Fruit fly (Drosophila melanogaster) whole organism, embryonic: ENCODE results near the gene alphaTub84B.

ENCODE experiments used
- Atf-2 ChIP-seq: fragments of 200-800 bp; sonication (Bioruptor generic); optimal IDR thresholded peaks from 2 replicates; lab custom pipeline; 2016; ENCODE audit warnings: missing biosample characterization, missing genetic modification characterization
- CG1024 ChIP-seq: fragments of 200-800 bp; sonication (Bioruptor generic); IDR thresholded peaks from 2 replicates; pipeline ENCODE4 v1.3.6; 2022; ENCODE audit warnings: missing biosample characterization, missing genetic modification characterization
- CG11093 ChIP-seq: fragments of 200-800 bp; sonication (Bioruptor generic); IDR thresholded peaks from 3 replicates; pipeline ENCODE4 v1.3.6; 2022; ENCODE audit warnings: missing biosample characterization, missing genetic modification characterization
- CG1603 ChIP-seq: fragments of 200-800 bp; sonication (Bioruptor generic); optimal IDR thresholded peaks from 2 replicates; lab custom pipeline; 2019; ENCODE audit warnings: missing biosample characterization, mild to moderate bottlenecking, missing genetic modification characterization, moderate library complexity
- CG17186 ChIP-seq: fragments of 200-800 bp; sonication (Bioruptor generic); optimal IDR thresholded peaks from 3 replicates; lab custom pipeline; 2017; ENCODE audit warnings: missing biosample characterization, missing genetic modification reagents, missing genetic modification characterization
- CG17802 ChIP-seq: fragments of 200-800 bp; sonication (Bioruptor generic); optimal IDR thresholded peaks from 2 replicates; lab custom pipeline; 2018; ENCODE audit warnings: missing biosample characterization, mild to moderate bottlenecking, missing genetic modification characterization, moderate library complexity
- CG1792 ChIP-seq: fragments of 200-800 bp; sonication (Bioruptor generic); optimal IDR thresholded peaks from 2 replicates; lab custom pipeline; 2016; ENCODE audit warnings: missing biosample characterization, missing genetic modification characterization
- CG18599 ChIP-seq: fragments of 200-800 bp; sonication (Bioruptor generic); optimal IDR thresholded peaks from 3 replicates; lab custom pipeline; 2017; ENCODE audit warnings: missing biosample characterization, missing genetic modification characterization, mild to moderate bottlenecking, moderate library complexity, missing genetic modification reagents
- CG2116 ChIP-seq: fragments of 200-800 bp; sonication (Bioruptor generic); optimal IDR thresholded peaks from 3 replicates; lab custom pipeline; 2018; ENCODE audit warnings: missing biosample characterization, mild to moderate bottlenecking, missing genetic modification characterization
- CG2202 ChIP-seq: fragments of 200-800 bp; sonication (Bioruptor generic); optimal IDR thresholded peaks from 2 replicates; lab custom pipeline; 2018; ENCODE audit warnings: missing biosample characterization, mild to moderate bottlenecking, missing genetic modification characterization
- CG2678 ChIP-seq: fragments of 200-800 bp; sonication (Bioruptor generic); optimal IDR thresholded peaks from 3 replicates; lab custom pipeline; 2019; ENCODE audit warnings: missing biosample characterization, mild to moderate bottlenecking, missing genetic modification characterization, moderate library complexity
- CG32772 ChIP-seq: fragments of 200-800 bp; sonication (Bioruptor generic); IDR thresholded peaks from 2 replicates; pipeline ENCODE4 v1.3.6; 2022; ENCODE audit warnings: missing biosample characterization, missing genetic modification characterization
- CG3995 ChIP-seq: fragments of 200-800 bp; sonication (Bioruptor generic); optimal IDR thresholded peaks from 3 replicates; lab custom pipeline; 2016; ENCODE audit warnings: missing biosample characterization, missing genetic modification characterization
- CG4360 ChIP-seq: fragments of 200-800 bp; sonication (Bioruptor generic); IDR thresholded peaks from 2 replicates; pipeline ENCODE4 v1.3.6; 2022; ENCODE audit warnings: missing biosample characterization, missing genetic modification characterization
- CG4707 ChIP-seq: fragments of 200-800 bp; sonication (Bioruptor generic); optimal IDR thresholded peaks from 2 replicates; lab custom pipeline; 2018; ENCODE audit warnings: missing biosample characterization, mild to moderate bottlenecking, missing genetic modification characterization, moderate library complexity
- CG6765 ChIP-seq: fragments of 200-800 bp; sonication (Bioruptor generic); optimal IDR thresholded peaks from 3 replicates; lab custom pipeline; 2017; ENCODE audit warnings: missing biosample characterization, mild to moderate bottlenecking, missing genetic modification characterization
- CG8290 ChIP-seq, 3 experiments: fragments of 200-800 bp; sonication (Bioruptor generic); optimal IDR thresholded peaks; 2 replicates each; lab custom pipeline; 2016 to 2019; ENCODE audit warnings: missing biosample characterization in 3 of 3, missing genetic modification characterization in 3 of 3, mild to moderate bottlenecking in 2 of 3, moderate library complexity in 1 of 3
- CG8924 ChIP-seq: fragments of 200-800 bp; optimal IDR thresholded peaks from 3 replicates; lab custom pipeline; 2019; ENCODE audit warnings: missing biosample characterization, mild to moderate bottlenecking, missing genetic modification characterization, moderate library complexity
- CG9797 ChIP-seq: fragments of 200-800 bp; sonication (Bioruptor generic); optimal IDR thresholded peaks from 3 replicates; lab custom pipeline; 2018; ENCODE audit warnings: missing biosample characterization, mild to moderate bottlenecking, missing genetic modification characterization
- CrebB ChIP-seq: fragments of 200-800 bp; sonication (Bioruptor generic); optimal IDR thresholded peaks from 3 replicates; lab custom pipeline; 2018; ENCODE audit warnings: missing biosample characterization, mild to moderate bottlenecking, missing genetic modification characterization
- Ets65A ChIP-seq: fragments of 200-800 bp; sonication (Bioruptor generic); peaks from one replicate; lab custom pipeline; 2016; ENCODE audit warnings: missing biosample characterization, missing genetic modification characterization
- Hand ChIP-seq: fragments of 200-800 bp; sonication (Bioruptor generic); optimal IDR thresholded peaks from 2 replicates; lab custom pipeline; 2017; ENCODE audit warnings: mild to moderate bottlenecking, missing biosample characterization, missing genetic modification reagents, missing genetic modification characterization
- Hey ChIP-seq: fragments of 200-800 bp; sonication (Bioruptor generic); optimal IDR thresholded peaks from 3 replicates; lab custom pipeline; 2018; ENCODE audit warnings: missing biosample characterization, mild to moderate bottlenecking, missing genetic modification characterization
- Med ChIP-seq: fragments of 200-800 bp; sonication (Bioruptor generic); peaks from one replicate; lab custom pipeline; 2016; ENCODE audit warnings: missing biosample characterization, missing genetic modification characterization, mild to moderate bottlenecking, inconsistent platforms, moderate library complexity
- PHDP ChIP-seq: fragments of 200-800 bp; sonication (Bioruptor generic); optimal IDR thresholded peaks from 3 replicates; lab custom pipeline; 2018; ENCODE audit warnings: missing biosample characterization, mild to moderate bottlenecking, missing genetic modification characterization, moderate library complexity
- Sin3A ChIP-seq: fragments of >200 bp; optimal IDR thresholded peaks from 2 replicates; lab custom pipeline; 2018
- ash1 ChIP-seq: fragments of 200-800 bp; sonication (Bioruptor generic); optimal IDR thresholded peaks from 2 replicates; lab custom pipeline; 2018; ENCODE audit warnings: missing biosample characterization, mild to moderate bottlenecking, missing genetic modification characterization
- cad ChIP-seq: fragments of >200 bp; optimal IDR thresholded peaks from 2 replicates; lab custom pipeline; 2017; ENCODE audit warnings: missing biosample characterization, missing genetic modification characterization
- dmrt11E ChIP-seq: fragments of 200-800 bp; sonication (Bioruptor generic); optimal IDR thresholded peaks from 3 replicates; lab custom pipeline; 2018; ENCODE audit warnings: missing biosample characterization, mild to moderate bottlenecking, missing genetic modification characterization, moderate library complexity
- gem ChIP-seq: fragments of 200-800 bp; sonication (Bioruptor generic); optimal IDR thresholded peaks from 2 replicates; lab custom pipeline; 2019; ENCODE audit warnings: missing biosample characterization, mild to moderate bottlenecking, missing genetic modification characterization, moderate library complexity
- grau ChIP-seq: fragments of 200-800 bp; optimal IDR thresholded peaks from 3 replicates; lab custom pipeline; 2019; ENCODE audit warnings: missing biosample characterization, mild to moderate bottlenecking, missing genetic modification characterization, moderate library complexity
- h ChIP-seq: fragments of >200 bp; optimal IDR thresholded peaks from 2 replicates; lab custom pipeline; 2017
- inv ChIP-seq: fragments of 200-800 bp; sonication (Bioruptor generic); IDR thresholded peaks from 2 replicates; pipeline ENCODE4 v1.3.6; 2022; ENCODE audit warnings: missing biosample characterization, missing genetic modification characterization; ENCODE audit not compliant: partially characterized antibody
- otp ChIP-seq: fragments of 200-800 bp; sonication (Bioruptor generic); IDR thresholded peaks from 3 replicates; pipeline ENCODE4, ENCODE4 v1.3.6; 2022; ENCODE audit warnings: missing biosample characterization, missing genetic modification characterization
- pfk ChIP-seq: fragments of 200-800 bp; sonication (Bioruptor generic); optimal IDR thresholded peaks from 2 replicates; lab custom pipeline; 2018; ENCODE audit warnings: missing biosample characterization, mild to moderate bottlenecking, missing genetic modification characterization, moderate library complexity
- phol ChIP-seq: fragments of 200-800 bp; sonication (Bioruptor generic); optimal IDR thresholded peaks from 3 replicates; lab custom pipeline; 2018; ENCODE audit warnings: missing biosample characterization, mild to moderate bottlenecking, missing genetic modification characterization, moderate library complexity
- rib ChIP-seq: fragments of 200-800 bp; sonication (Bioruptor generic); IDR thresholded peaks from 2 replicates; pipeline ENCODE4 v1.3.6; 2022; ENCODE audit warnings: missing biosample characterization, missing genetic modification characterization
- sd ChIP-seq: fragments of 200-800 bp; sonication (Bioruptor generic); optimal IDR thresholded peaks from 3 replicates; lab custom pipeline; 2018; ENCODE audit warnings: missing biosample characterization, mild to moderate bottlenecking, missing genetic modification characterization, moderate library complexity
- sens-2 ChIP-seq: fragments of 200-800 bp; sonication (Bioruptor generic); IDR thresholded peaks from 2 replicates; pipeline ENCODE4 v1.3.6; 2022; ENCODE audit warnings: missing biosample characterization, missing genetic modification characterization
- sug ChIP-seq: fragments of 200-800 bp; optimal IDR thresholded peaks from 2 replicates; lab custom pipeline; 2019; ENCODE audit warnings: missing biosample characterization, mild to moderate bottlenecking, missing genetic modification characterization, moderate library complexity
- tna ChIP-seq: fragments of 200-800 bp; sonication (Bioruptor generic); IDR thresholded peaks from 2 replicates; pipeline ENCODE4 v1.3.6; 2022; ENCODE audit warnings: missing biosample characterization, missing genetic modification characterization; ENCODE audit not compliant: partially characterized antibody
- trem ChIP-seq: fragments of 200-800 bp; optimal IDR thresholded peaks from 3 replicates; lab custom pipeline; 2019; ENCODE audit warnings: missing biosample characterization, mild to moderate bottlenecking, missing genetic modification characterization, moderate library complexity
- unpg ChIP-seq: fragments of 200-800 bp; sonication (Bioruptor generic); optimal IDR thresholded peaks from 3 replicates; lab custom pipeline; 2018; ENCODE audit warnings: missing biosample characterization, mild to moderate bottlenecking, missing genetic modification characterization, moderate library complexity
- z ChIP-seq: fragments of 200-800 bp; sonication (Bioruptor generic); IDR thresholded peaks from 3 replicates; pipeline ENCODE4 v1.3.6; 2022; ENCODE audit warnings: missing biosample characterization, missing genetic modification characterization
- zen ChIP-seq: fragments of 200-800 bp; sonication (Bioruptor generic); optimal IDR thresholded peaks from 3 replicates; lab custom pipeline; 2018; ENCODE audit warnings: missing biosample characterization, mild to moderate bottlenecking, missing genetic modification characterization, moderate library complexity
- zfh1 ChIP-seq: fragments of 200-800 bp; sonication (Bioruptor generic); IDR thresholded peaks from 3 replicates; pipeline ENCODE4 v1.3.6; 2022; ENCODE audit warnings: missing biosample characterization, missing genetic modification characterization

alphaTub84B gene

DNA sequence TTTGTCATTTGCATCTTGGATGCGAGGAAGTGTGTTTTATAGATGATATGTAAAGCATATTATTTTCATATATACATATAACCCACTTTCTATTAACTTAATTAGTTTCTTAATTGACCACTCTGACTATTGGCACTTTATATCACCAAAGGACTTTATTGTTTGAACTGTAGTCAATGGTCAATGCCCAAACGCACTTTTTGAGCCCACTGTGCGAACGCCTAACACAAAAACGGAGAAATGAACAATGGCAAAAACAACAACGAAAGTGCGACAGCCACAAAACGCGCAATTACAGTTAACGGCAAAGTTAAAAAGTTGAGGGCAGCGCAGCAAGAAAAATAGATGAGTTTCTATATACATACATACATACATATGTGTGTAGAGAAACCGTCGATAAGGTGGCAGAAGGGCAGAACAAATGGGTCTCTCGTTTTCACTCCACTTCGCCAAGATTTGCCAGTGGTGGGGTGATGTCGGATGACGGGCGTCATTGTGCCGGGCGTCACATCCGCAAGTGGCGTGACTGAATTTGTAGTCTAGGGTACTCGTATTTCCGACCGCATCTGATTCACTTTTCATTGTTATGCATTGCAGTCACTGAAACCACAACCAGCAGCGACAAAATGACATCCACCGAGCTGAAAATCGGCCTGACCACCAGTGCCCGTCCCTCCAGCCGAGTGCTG, 10.0 kb upstream of the alphaTub84B start:
- TF ChIP-seq CG9797 (GFP tag; lab: Kevin White, UChicago), result no peak
- TF ChIP-seq CG8924, result no peak
- no peak for TF ChIP-seq ash1
- peak; percentile 44 for TF ChIP-seq Hand (GFP tag; lab: Kevin White, UChicago)
- peak; percentile 23 for TF ChIP-seq gem (tag; lab: Kevin White, UChicago)
- peak; percentile 21 for TF ChIP-seq PHDP
- TF ChIP-seq unpg (GFP tag; lab: Kevin White, UChicago), result peak; percentile 14
- TF ChIP-seq CG18599 (GFP tag; lab: Kevin White, UChicago), result peak; percentile 9
- peak; percentile 24 for TF ChIP-seq pfk
- peak; percentile 80 for TF ChIP-seq Med (GFP tag; lab: Kevin White, UChicago)
- no peak for TF ChIP-seq z (GFP tag; lab: Robert Waterston, UW)
- 0 out of 3 replicates have a peak, but pooled peaks have one; percentile 23 for TF ChIP-seq zfh1
- TF ChIP-seq CG4360 (GFP tag; lab: Robert Waterston, UW), result 0 out of 2 replicates have a peak, but pooled peaks have one; percentile 14
- TF ChIP-seq CG4707, result peak; percentile 89
- TF ChIP-seq, all 482 proteins: peak for 10

DNA sequence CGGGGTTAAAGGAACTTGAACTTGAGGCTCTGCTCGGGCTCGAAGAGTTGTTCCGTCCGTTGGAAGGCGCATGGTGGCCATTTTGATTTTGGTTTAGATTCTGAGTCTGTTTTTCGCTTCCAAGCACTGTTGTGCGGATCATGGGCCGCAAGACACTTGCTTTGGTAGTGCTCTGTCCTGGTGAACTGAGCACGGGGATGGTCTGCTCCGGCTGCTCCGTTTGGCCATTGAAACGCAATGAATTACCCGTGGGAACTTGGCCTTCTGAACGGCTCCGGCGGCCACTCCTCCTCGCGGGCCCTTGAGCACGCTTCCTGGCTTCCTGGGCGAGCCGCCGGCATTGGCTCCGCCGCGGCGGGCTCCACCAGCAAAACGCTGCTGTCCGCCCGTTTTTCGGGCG, 6.7 kb upstream of the alphaTub84B start:
- TF ChIP-seq rib (GFP tag; lab: Robert Waterston, UW) (0 out of 2 replicates have a peak, but pooled peaks have one; percentile 56), CG32772 (GFP tag; lab: Robert Waterston, UW) (0 out of 2 replicates have a peak, but pooled peaks have one; percentile 25), h (lab: Kevin White, UChicago) (peak; percentile 26), inv (GFP tag; lab: Robert Waterston, UW) (peak; percentile 20; the same call in 1 of the 2 replicates), Ets65A (GFP tag; lab: Kevin White, UChicago) (peak; percentile 81), CG2202 (tag; lab: Kevin White, UChicago) (no peak), cad (no peak), CG17186 (GFP tag; lab: Kevin White, UChicago) (no peak), CrebB (no peak), Med (GFP tag; lab: Kevin White, UChicago) (peak; percentile 60), tna (0 out of 2 replicates have a peak, but pooled peaks have one; percentile 34)

DNA sequence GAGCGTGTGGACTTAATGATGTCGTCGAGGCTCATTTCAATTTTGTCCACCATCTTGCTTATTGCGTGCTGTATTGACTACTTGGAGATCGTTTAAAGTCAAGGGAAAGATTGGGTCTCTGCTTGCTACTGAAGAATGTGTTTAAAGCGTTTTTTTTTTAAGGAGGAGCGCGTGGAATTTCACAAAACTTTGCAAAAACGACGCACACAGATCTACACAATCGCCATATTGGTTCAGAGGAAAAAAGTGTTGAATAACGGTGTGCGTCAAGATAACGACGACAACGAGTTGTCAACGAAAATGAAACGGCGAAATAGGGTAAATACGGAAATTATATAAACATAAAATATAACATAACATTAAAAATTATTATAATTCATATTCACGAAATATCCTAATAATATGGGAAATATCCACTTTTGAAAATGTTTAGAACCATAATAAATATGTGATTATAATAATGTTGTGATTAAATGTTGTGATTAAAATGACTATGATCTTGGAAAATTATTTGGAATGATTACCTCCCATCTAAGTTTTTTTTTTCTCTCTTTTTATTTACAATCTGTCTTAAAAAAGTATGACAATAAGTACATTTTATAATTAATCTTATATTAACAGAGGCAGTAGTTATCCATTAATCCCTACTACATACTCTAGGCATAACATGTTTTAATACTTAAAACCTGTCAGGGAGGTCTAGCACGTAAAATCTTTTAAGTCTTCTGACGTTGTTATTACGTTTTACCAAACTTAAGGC, 6.1 kb upstream of the alphaTub84B start, which contains the start of gene Ref1:
Ref1 (minus strand) TSS at position 231 of the 760 bp plus-strand sequence.
- TF ChIP-seq pfk, result peak; percentile 92
- peak; percentile 91 for TF ChIP-seq CG17802 (tag; lab: Kevin White, UChicago)
- no peak for TF ChIP-seq Hey
- peak; percentile 47 for TF ChIP-seq sd
- no peak for TF ChIP-seq CG1792 (GFP tag; lab: Kevin White, UChicago)
- TF ChIP-seq CG1024 (GFP tag; lab: Robert Waterston, UW), result peak; percentile 93
- peak; percentile 5 for TF ChIP-seq CG2116 (GFP tag; lab: Kevin White, UChicago)
- no peak for TF ChIP-seq otp
- TF ChIP-seq CG3995 (GFP tag; lab: Kevin White, UChicago), result peak; percentile 14
- TF ChIP-seq CG1603 (tag; lab: Kevin White, UChicago), result peak; percentile 100
- peak; percentile 14 for TF ChIP-seq Sin3A (lab: Kevin White, UChicago)
- TF ChIP-seq grau, result peak; percentile 4
- TF ChIP-seq sens-2 (GFP tag; lab: Robert Waterston, UW), result no peak
- TF ChIP-seq Atf-2 (GFP tag; lab: Kevin White, UChicago), result no peak
- no peak for TF ChIP-seq CG6765 (GFP tag; lab: Kevin White, UChicago)
- peak; percentile 35 for TF ChIP-seq zen (tag; lab: Kevin White, UChicago)
- peak; percentile 76 for TF ChIP-seq CG8290 (GFP tag; optimal IDR thresholded peaks at IDR 0.05; lab: Kevin White, UChicago)
- TF ChIP-seq CG8290 (tag; optimal IDR thresholded peaks at IDR 0.05; lab: Kevin White, UChicago), result peak in 1 of 2 experiments; percentile 24
- peak; percentile 100 for TF ChIP-seq phol (tag; lab: Kevin White, UChicago)
- TF ChIP-seq dmrt11E (tag; lab: Kevin White, UChicago), result peak; percentile 17
- TF ChIP-seq CG2678 (tag; lab: Kevin White, UChicago), result peak; percentile 5
- no peak for TF ChIP-seq CG11093 (GFP tag; lab: Robert Waterston, UW)
- peak; percentile 8 for TF ChIP-seq sug
- TF ChIP-seq trem (tag; lab: Kevin White, UChicago), result peak; percentile 7
